Worm (Caenorhabditis elegans) whole organism, L4/young adult: ENCODE measurements around the gene bath-15.

ENCODE experiments used
- dao-5 ChIP-seq: sonication (generic microtip); optimal IDR thresholded peaks from 2 replicates; lab custom pipeline; 2016; ENCODE audit warnings: missing genotype, missing genetic modification characterization, moderate library complexity, missing compliant biosample characterization
- him-1 ChIP-seq: sonication (generic microtip); optimal IDR thresholded peaks from 2 replicates; lab custom pipeline; 2016; ENCODE audit warnings: missing genotype, missing genetic modification reagents, missing genetic modification characterization, missing compliant biosample characterization

ce11 chrIII:7806947-7807346, 31.1 kb upstream of the bath-15 start:
- TF ChIP-seq him-1 (tag; lab: Kevin White, UChicago) = no peak
- no peak for TF ChIP-seq dao-5 (tag; lab: Kevin White, UChicago)
